Fruit fly (Drosophila melanogaster) whole organism, adult: ENCODE measurements around the gene CG32365.

Source experiments
- CG11617 ChIP-seq: fragments of 200-800 bp; sonication (Bioruptor generic); optimal IDR thresholded peaks from 2 replicates; lab custom pipeline; 2017; ENCODE audit warnings: mild to moderate bottlenecking, missing biosample characterization, missing genetic modification reagents, missing genetic modification characterization
- CG12768 ChIP-seq: fragments of 200-800 bp; sonication (Bioruptor generic); optimal IDR thresholded peaks from 2 replicates; lab custom pipeline; 2017; ENCODE audit warnings: missing biosample characterization, missing genetic modification characterization, mild to moderate bottlenecking, moderate library complexity, missing genetic modification reagents
- CG14711 ChIP-seq: fragments of 200-800 bp; sonication (Bioruptor generic); optimal IDR thresholded peaks from 2 replicates; lab custom pipeline; 2018; ENCODE audit warnings: missing biosample characterization, mild to moderate bottlenecking, missing genetic modification characterization, moderate library complexity
- CG1620 ChIP-seq: fragments of 200-800 bp; sonication (Bioruptor generic); optimal IDR thresholded peaks from 2 replicates; lab custom pipeline; 2016; ENCODE audit warnings: missing biosample characterization, missing genetic modification characterization
- CG33017 ChIP-seq: fragments of 200-800 bp; sonication (Bioruptor generic); optimal IDR thresholded peaks from 2 replicates; lab custom pipeline; 2018; ENCODE audit warnings: missing biosample characterization, mild to moderate bottlenecking, missing genetic modification characterization, moderate library complexity
- CG5204 ChIP-seq: fragments of 200-800 bp; sonication (Bioruptor generic); optimal IDR thresholded peaks from 2 replicates; lab custom pipeline; 2016; ENCODE audit warnings: missing biosample characterization, missing genetic modification characterization
- CG7045 ChIP-seq: fragments of 200-800 bp; sonication (Bioruptor generic); optimal IDR thresholded peaks from 2 replicates; lab custom pipeline; 2017; ENCODE audit warnings: missing biosample characterization, mild to moderate bottlenecking, missing genetic modification characterization
- CG7101 ChIP-seq: fragments of 200-800 bp; sonication (Bioruptor generic); optimal IDR thresholded peaks from 2 replicates; lab custom pipeline; 2018; ENCODE audit warnings: missing biosample characterization, mild to moderate bottlenecking, missing genetic modification characterization, moderate library complexity
- Clk ChIP-seq: fragments of 200-800 bp; sonication (Bioruptor generic); optimal IDR thresholded peaks from 2 replicates; lab custom pipeline; 2017; ENCODE audit warnings: missing biosample characterization, missing genetic modification characterization
- Crg-1 ChIP-seq: fragments of 200-800 bp; sonication (Bioruptor generic); optimal IDR thresholded peaks from 2 replicates; lab custom pipeline; 2016; ENCODE audit warnings: missing biosample characterization, missing genetic modification characterization
- Hr96 ChIP-seq: fragments of 200-800 bp; sonication (Bioruptor generic); optimal IDR thresholded peaks from 2 replicates; lab custom pipeline; 2016; ENCODE audit warnings: missing biosample characterization, missing genetic modification characterization
- Mnt ChIP-seq: fragments of 200-800 bp; sonication (Bioruptor generic); optimal IDR thresholded peaks from 2 replicates; lab custom pipeline; 2016; ENCODE audit warnings: missing biosample characterization, mild to moderate bottlenecking, missing genetic modification characterization
- bab1 ChIP-seq: fragments of 200-800 bp; sonication (Bioruptor generic); optimal IDR thresholded peaks from 3 replicates; lab custom pipeline; 2019; ENCODE audit warnings: missing biosample characterization, mild to moderate bottlenecking, missing genetic modification characterization, moderate library complexity
- cic ChIP-seq: fragments of 200-800 bp; sonication (Bioruptor generic); optimal IDR thresholded peaks from 2 replicates; lab custom pipeline; 2017; ENCODE audit warnings: missing biosample characterization, mild to moderate bottlenecking, missing genetic modification characterization, moderate library complexity
- cnc ChIP-seq, 2 experiments: fragments of >200 bp; optimal IDR thresholded peaks; 2 replicates each; lab custom pipeline; 2017
- kay ChIP-seq: fragments of 200-800 bp; sonication (Bioruptor generic); peaks from one replicate; lab custom pipeline; 2016; ENCODE audit warnings: missing biosample characterization, missing genetic modification characterization, borderline replicate concordance
- ovo ChIP-seq: fragments of 200-800 bp; sonication (Bioruptor generic); optimal IDR thresholded peaks from 2 replicates; lab custom pipeline; 2016; ENCODE audit warnings: missing biosample characterization, missing genetic modification characterization
- pad ChIP-seq: fragments of 200-800 bp; sonication (Bioruptor generic); optimal IDR thresholded peaks from 3 replicates; lab custom pipeline; 2017; ENCODE audit warnings: missing biosample characterization, missing genetic modification characterization, mild to moderate bottlenecking, moderate library complexity, missing genetic modification reagents
- tj ChIP-seq: fragments of 200-800 bp; sonication (Bioruptor generic); optimal IDR thresholded peaks from 3 replicates; lab custom pipeline; 2017; ENCODE audit warnings: missing biosample characterization, mild to moderate bottlenecking, missing genetic modification characterization, moderate library complexity
- toe ChIP-seq: fragments of 200-800 bp; sonication (Bioruptor generic); optimal IDR thresholded peaks from 2 replicates; lab custom pipeline; 2016; ENCODE audit warnings: missing biosample characterization, missing genetic modification characterization

The CG32365 gene

DNA sequence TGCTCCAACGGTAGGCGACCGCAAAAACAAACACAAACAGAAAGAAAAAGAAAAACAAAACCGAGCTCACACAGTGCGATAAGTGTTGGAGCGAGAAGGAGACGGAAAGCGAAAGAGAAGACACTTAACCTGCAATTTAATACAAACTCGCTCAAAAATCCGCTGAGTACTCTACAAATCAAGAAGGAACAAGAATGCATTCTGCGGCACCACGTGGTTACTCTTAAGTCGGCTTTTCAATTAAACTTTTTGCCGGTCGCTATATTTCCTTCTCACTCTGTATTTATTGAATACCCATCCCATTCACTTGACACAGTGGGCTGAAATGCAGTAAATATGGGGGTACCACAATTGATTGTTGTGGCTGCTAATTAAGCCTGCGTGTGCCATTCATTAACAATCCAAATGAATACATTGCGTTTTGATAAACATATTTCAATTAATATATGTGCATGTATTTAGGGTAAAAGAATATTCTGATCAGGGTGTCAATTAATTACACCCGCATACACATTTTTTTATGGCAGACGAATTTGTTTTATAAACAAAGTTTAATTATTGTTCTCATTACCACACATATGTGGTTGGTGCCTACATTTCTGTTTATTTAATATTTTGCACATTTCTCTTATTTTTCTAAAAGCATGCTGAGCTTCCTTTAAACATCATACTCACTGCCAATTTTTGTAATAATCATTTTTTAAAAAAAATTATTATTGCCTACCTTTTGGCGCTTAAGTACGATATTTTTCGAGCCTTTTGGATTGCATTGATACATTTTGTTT, 6.4 kb upstream of the CG32365 start:
- peak; percentile 76 for TF ChIP-seq Mnt (GFP tag; lab: Kevin White, UChicago)
- TF ChIP-seq cic (GFP tag; lab: Kevin White, UChicago), result peak; percentile 95
- TF ChIP-seq tj (GFP tag; lab: Kevin White, UChicago), result peak; percentile 97
- peak; percentile 39 for TF ChIP-seq pad
- peak; percentile 52 for TF ChIP-seq kay (GFP tag; lab: Kevin White, UChicago)
- TF ChIP-seq Hr96 (GFP tag; lab: Kevin White, UChicago), result no peak

DNA sequence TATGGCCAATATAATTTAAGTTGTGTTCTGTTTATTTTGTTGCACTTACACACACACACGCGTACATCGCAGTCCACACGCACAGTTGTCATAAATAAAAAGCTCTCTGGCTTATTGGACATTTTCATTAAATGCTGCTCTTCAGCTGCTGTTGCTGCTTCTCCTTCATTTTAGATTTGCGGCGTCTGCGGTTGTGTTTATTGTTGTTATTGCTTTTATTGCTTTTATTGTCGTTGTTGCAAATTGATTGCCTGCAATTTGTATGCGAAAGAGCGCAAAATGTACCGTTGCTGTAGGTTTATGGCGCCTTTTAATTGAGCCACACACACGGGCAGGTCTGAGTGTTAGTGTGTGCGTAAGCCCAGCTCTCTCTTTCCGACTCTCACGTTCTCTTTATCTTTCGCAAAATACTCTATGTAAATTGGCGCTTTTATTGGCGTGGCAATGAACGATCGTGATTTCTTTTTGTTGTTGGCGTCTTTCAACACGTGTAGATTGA, 5.5 kb upstream of the CG32365 start:
- TF ChIP-seq ovo (GFP tag; lab: Kevin White, UChicago), result peak; percentile 45
- TF ChIP-seq Clk (GFP tag; lab: Kevin White, UChicago), result no peak
- peak; percentile 74 for TF ChIP-seq tj (GFP tag; lab: Kevin White, UChicago)

DNA sequence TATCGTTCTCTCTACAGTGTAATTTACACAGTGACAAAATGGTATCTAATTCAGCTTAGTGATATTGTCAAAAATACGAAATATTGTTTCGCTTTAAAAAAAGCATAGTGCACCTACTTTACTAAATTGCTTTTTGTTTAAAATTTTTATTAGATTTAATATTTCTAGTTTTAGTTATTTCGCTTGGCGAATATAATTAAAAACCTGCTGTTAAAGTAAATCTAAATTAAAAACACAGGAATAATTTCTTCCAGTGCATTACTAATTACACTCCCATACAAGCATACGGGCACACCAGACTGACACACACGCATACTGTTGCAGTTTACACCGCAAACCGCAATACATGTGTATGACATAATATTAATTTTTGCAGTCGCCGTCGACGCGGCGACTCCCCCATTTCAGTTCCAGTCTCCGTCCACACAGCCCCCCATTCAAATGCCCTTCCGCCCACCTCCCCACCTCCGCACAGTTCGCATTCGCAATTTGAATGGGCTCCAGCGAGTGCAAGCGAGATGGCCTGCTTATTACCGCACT, 5.0 kb upstream of the CG32365 start:
- TF ChIP-seq pad (peak; percentile 87), kay (GFP tag; lab: Kevin White, UChicago) (peak; percentile 97), Hr96 (GFP tag; lab: Kevin White, UChicago) (peak; percentile 56), toe (peak; percentile 84), CG1620 (GFP tag; lab: Kevin White, UChicago) (peak; percentile 68), tj (GFP tag; lab: Kevin White, UChicago) (peak; percentile 99), ovo (GFP tag; lab: Kevin White, UChicago) (peak; percentile 45), Crg-1 (GFP tag; lab: Kevin White, UChicago) (peak; percentile 81), CG12768 (GFP tag; lab: Kevin White, UChicago) (peak; percentile 88), Clk (GFP tag; lab: Kevin White, UChicago) (peak; percentile 80), CG11617 (GFP tag; lab: Kevin White, UChicago) (peak; percentile 93), CG7101 (tag; lab: Kevin White, UChicago) (peak; percentile 93), cnc (optimal IDR thresholded peaks at IDR 0.05; lab: Kevin White, UChicago) (no peak), bab1 (peak; percentile 93), CG14711 (tag; lab: Kevin White, UChicago) (peak; percentile 87), cic (GFP tag; lab: Kevin White, UChicago) (peak; percentile 97), CG7045 (GFP tag; lab: Kevin White, UChicago) (peak; percentile 95), CG33017 (tag; lab: Kevin White, UChicago) (peak; percentile 92), CG5204 (GFP tag; lab: Kevin White, UChicago) (peak; percentile 86), Mnt (GFP tag; lab: Kevin White, UChicago) (peak; percentile 56)

DNA sequence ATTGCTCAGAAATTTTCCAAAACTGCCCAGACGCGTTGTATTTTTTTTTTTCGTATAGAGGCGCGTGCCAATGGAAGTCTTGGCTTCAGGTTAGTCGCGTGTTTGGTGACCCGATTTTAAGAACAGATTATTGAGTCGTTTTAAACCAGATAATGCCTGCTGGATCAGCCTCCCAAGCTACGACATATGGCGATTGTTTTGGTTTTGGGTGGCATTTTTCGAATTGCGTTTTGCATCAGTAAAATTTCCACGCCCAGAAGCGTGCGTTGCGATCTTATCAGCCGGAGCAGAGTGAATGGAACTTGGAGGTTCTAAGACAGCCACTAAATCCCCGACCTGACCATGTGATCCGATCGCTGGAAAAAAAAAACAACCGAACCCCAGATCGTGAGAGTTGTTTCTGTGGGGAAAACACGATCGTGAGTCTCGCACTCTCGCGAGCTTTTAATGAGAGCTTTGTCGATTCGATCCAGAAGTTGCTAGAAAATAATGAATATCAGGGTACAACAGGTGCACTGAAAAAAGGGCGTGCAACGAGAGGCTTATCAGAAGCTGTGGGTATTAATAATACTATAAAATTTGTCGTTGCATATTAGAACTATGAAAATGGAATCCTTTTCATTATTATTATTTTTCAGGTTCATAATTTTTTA, 3.6 kb upstream of the CG32365 start:
- TF ChIP-seq tj (GFP tag; lab: Kevin White, UChicago), result no peak
- no peak for TF ChIP-seq CG7045 (GFP tag; lab: Kevin White, UChicago)
- TF ChIP-seq CG14711 (tag; lab: Kevin White, UChicago), result no peak
- no peak for TF ChIP-seq Crg-1 (GFP tag; lab: Kevin White, UChicago)
- no peak for TF ChIP-seq CG5204 (GFP tag; lab: Kevin White, UChicago)
- TF ChIP-seq CG12768 (GFP tag; lab: Kevin White, UChicago), result no peak
- TF ChIP-seq kay (GFP tag; lab: Kevin White, UChicago), result peak; percentile 94
- TF ChIP-seq cic (GFP tag; lab: Kevin White, UChicago), result peak; percentile 86
- TF ChIP-seq CG33017 (tag; lab: Kevin White, UChicago), result no peak
- no peak for TF ChIP-seq Clk (GFP tag; lab: Kevin White, UChicago)
- no peak for TF ChIP-seq ovo (GFP tag; lab: Kevin White, UChicago)
- no peak for TF ChIP-seq Hr96 (GFP tag; lab: Kevin White, UChicago)
- TF ChIP-seq toe, result no peak
- no peak for TF ChIP-seq CG7101 (tag; lab: Kevin White, UChicago)
- TF ChIP-seq bab1, result no peak
- TF ChIP-seq pad, result no peak
- no peak for TF ChIP-seq CG1620 (GFP tag; lab: Kevin White, UChicago)
- peak; percentile 67 for TF ChIP-seq Mnt (GFP tag; lab: Kevin White, UChicago)
- no peak for TF ChIP-seq cnc (optimal IDR thresholded peaks at IDR 0.05; lab: Kevin White, UChicago)
- no peak for TF ChIP-seq CG11617 (GFP tag; lab: Kevin White, UChicago)

DNA sequence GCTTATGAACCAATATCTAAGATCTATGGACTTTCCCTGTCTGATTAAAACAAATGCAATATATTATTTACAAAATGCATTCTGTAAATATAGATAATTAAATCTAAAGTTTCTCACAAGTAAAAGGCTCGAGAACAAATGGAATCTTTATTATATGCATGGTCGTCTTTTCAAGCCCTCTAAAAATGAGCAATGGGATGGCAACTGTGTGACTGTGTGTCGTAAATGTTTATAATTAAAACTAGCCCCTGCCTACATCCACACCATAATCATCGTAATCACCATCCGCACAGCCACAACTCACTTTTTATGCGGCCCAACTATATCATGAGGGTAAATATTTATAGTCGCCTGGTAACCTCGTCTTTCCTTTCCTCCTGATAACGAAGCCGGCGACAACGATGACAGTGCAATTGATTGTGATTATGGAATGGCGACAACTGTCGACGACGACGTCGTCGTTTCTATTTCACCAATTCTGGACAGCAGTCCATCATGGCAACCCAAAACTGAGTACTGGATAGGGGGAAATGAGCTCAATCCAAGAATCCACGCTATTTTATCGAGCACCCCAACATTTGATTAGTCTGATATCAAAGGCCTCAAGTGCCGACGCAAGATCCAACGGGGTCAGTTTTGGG, 3.0 kb upstream of the CG32365 start:
- TF ChIP-seq kay (GFP tag; lab: Kevin White, UChicago), result peak; percentile 60
- peak; percentile 7 for TF ChIP-seq cic (GFP tag; lab: Kevin White, UChicago)
- peak; percentile 83 to 93 for TF ChIP-seq cnc (optimal IDR thresholded peaks at IDR 0.05; lab: Kevin White, UChicago)
- no peak for TF ChIP-seq CG33017 (tag; lab: Kevin White, UChicago)
